Fruit fly (Drosophila melanogaster): ENCODE data around the gene shv.
"Not testable (repeated sequence)": the region's sequence is repeated elsewhere in the genome, so short reads cannot be mapped to it uniquely, and the experiment has no call there.

shv gene

DNA sequence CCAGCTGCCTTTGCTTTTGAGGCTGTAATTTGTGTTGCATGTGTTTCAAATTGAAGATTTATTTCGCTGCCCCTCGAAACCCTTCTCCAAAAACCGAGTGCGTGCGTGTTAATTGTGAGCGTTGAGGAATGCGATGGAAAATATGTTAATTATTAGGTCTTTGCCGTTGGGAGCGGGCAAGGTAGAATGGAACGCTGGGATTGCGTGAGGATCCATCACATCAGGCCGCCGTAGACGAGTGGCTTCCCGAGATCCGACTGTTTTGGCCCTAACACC, 11.5 kb upstream of the shv start:
- TF ChIP-seq psq (optimal IDR thresholded peaks at IDR 0.05) (no peak), insv (optimal IDR thresholded peaks at IDR 0.05) (no peak), Sin3A (optimal IDR thresholded peaks at IDR 0.05) (no peak), h (optimal IDR thresholded peaks at IDR 0.05) (no peak), ttk (optimal IDR thresholded peaks at IDR 0.05) (no peak), Myc (optimal IDR thresholded peaks at IDR 0.05) (no peak)

DNA sequence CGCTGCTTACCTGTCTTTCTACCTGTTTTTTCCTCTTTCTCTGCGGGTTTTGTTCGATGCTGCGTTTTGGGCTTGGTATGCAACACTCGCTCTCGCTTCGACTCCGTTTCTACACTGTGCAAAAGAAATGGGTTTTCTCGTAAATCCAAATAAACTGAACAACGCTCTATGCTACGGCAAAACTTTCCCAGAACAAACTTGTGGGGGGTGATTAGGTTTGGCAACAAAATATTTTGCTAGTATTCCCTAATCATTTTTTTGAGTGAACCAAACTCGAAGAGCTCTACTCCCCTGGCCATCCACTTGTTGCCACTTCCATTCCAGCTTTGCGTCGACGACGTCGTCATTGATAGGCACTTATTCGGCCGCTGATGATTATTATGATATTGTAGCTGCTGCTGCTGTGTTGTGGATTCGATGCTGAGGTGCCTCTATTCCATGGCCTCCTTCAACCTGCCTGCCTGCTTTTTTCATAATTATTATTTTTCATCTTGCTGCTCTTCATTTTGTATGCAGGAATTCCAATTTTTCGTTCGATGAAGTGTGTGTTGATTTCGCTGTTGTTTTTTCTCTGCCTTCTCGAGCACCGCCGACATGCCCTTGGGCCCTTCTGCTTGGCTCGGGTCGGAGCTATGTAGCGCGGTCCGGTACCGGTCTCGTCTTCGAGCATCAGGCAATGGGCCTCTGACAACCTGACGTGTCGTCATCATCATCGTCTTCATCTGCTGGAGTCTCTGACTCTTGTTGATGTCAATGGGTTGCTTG, 10.8 kb upstream of the shv start:
- TF ChIP-seq h (optimal IDR thresholded peaks at IDR 0.05) (no peak), insv (optimal IDR thresholded peaks at IDR 0.05) (no peak), ttk (optimal IDR thresholded peaks at IDR 0.05) (no peak), Sin3A (optimal IDR thresholded peaks at IDR 0.05) (no peak), psq (optimal IDR thresholded peaks at IDR 0.05) (no peak), Myc (optimal IDR thresholded peaks at IDR 0.05) (no peak)

DNA sequence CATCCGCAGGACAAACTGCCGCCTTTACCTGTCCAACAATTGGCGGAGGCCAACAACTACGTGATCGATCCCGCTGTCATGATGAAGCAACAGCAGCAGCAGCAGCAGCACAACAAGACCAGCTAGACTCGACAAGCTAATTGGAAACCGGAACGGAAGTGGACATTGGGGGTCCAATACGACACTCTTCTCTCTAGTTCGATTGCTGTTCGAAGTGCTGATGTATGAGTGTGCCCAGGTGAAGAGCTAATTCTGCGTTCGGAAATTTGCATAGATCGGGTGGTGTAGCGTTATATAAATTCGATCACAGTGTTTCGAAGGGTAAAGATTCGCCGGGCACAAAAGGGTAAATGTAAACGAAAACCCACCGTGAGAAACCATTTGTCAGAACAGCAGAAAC, 5.8 kb upstream of the shv start:
- no peak for TF ChIP-seq insv (optimal IDR thresholded peaks at IDR 0.05)
- TF ChIP-seq Sin3A (optimal IDR thresholded peaks at IDR 0.05) = no peak
- TF ChIP-seq h (optimal IDR thresholded peaks at IDR 0.05) = no peak
- TF ChIP-seq ttk (optimal IDR thresholded peaks at IDR 0.05) = no peak
- TF ChIP-seq psq (optimal IDR thresholded peaks at IDR 0.05) = no peak
- TF ChIP-seq Myc (optimal IDR thresholded peaks at IDR 0.05) = no peak

DNA sequence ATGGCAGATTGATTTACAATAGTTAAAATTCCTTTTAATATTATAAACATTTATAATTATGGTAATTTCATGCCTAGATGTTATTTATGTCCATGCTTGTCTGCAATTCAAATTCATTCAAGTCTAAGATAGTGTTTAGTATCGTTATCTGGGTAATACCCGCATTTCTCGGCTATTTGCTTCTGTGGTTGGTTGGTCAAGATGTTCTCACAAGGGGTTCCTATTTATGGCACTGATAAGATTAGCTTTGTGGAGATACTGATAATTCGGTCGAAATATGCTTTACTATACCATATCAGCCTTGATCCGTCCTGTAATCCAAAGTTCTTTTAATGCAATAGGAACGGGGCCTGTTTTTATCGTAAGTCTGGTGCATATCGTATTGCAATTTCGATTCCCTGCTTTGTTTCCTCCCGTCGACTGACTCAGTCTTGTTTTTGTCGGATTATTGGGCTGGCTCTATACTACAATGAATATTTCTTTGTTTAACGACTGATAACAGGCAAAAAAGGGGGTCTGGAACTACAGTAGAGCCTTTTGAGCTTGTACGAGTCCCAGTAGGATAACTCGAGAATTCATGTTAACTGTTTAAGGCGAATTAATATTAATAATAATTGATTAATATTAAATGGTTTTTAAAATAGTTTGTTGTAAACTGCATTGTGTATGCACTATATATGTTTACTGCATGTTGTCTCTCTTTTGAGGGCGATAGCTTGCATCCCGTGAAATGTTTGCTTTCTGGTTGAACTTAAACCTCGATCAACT, 1.0 kb upstream of the shv start:
- TF ChIP-seq insv (optimal IDR thresholded peaks at IDR 0.05) (no peak), Myc (optimal IDR thresholded peaks at IDR 0.05) (no peak)

DNA sequence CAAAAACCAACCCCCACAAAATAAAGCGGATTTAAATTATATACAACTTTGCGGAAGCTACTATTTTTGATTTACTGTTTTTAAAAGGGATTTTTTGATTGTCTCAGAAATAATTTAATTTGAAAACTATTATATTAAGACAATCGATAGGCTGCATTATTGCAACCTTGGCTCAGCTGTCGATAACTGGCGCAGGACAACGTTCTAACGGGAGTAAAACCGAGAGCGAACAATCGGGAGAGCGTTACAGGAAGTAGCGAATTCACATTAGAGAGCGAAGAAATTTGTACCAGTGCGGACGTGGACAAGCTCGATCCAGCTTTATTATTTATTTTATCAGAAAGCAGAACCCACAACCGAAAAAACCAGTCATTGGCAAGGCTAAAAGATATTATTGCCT, 2.4 kb downstream of the shv start, which contains the start of gene CG4133:
CG4133 (plus strand) TSS at position 258 of the 400 bp plus-strand sequence.
- not testable (repeated sequence) for TF ChIP-seq Sin3A, Myc, ttk (optimal IDR thresholded peaks at IDR 0.05)

DNA sequence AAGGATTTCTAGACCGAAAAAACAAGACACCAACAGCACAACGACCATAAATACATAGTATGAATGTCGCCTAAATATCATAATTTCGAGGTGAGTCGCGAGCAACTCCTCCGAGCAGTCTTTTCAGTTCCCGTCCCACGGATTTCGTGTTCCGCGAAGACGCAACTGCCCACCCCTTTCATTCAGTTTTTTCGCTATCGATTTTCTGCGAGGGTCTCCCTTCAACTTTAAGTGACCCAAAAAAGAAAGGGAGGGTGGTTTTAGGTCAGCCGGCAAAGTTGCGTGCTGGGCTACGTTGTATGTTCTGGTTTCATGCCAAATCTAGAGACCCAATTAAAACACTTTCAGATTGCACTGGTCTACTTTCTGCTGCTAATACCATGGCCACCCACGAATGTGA, 2.8 kb downstream of the shv start:
- TF ChIP-seq Sin3A (optimal IDR thresholded peaks at IDR 0.05) = no peak
- no peak for TF ChIP-seq ttk (optimal IDR thresholded peaks at IDR 0.05)
- TF ChIP-seq Myc (optimal IDR thresholded peaks at IDR 0.05) = no peak
- no peak for TF ChIP-seq insv (optimal IDR thresholded peaks at IDR 0.05)
- no peak for TF ChIP-seq h (optimal IDR thresholded peaks at IDR 0.05)
- TF ChIP-seq psq (optimal IDR thresholded peaks at IDR 0.05) = no peak

DNA sequence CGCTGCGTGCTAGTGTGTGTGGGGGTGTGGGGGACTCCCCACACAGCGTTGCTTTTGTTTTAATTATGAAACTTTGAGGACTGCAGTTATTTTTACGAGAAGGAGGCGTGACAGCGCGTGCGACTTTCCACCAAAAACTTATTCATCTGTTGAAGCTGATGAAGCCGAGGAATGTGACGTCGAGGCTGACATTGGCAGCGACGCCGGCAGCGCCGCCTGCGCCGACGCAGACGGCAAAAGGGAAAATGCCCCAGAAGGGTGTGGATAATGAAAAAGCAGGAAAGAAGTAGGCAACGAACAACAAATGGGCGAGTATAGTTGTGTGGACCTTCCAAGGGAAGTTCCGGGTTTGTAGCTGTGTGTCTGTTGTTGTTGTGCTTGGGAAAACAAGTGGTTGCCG, 14.8 kb downstream of the shv start:
- TF ChIP-seq Sin3A (optimal IDR thresholded peaks at IDR 0.05) = no peak
- TF ChIP-seq Myc (optimal IDR thresholded peaks at IDR 0.05) = no peak
- TF ChIP-seq h (optimal IDR thresholded peaks at IDR 0.05) = no peak
- no peak for TF ChIP-seq ttk (optimal IDR thresholded peaks at IDR 0.05)
- no peak for TF ChIP-seq insv (optimal IDR thresholded peaks at IDR 0.05)
- TF ChIP-seq psq (optimal IDR thresholded peaks at IDR 0.05) = no peak

DNA sequence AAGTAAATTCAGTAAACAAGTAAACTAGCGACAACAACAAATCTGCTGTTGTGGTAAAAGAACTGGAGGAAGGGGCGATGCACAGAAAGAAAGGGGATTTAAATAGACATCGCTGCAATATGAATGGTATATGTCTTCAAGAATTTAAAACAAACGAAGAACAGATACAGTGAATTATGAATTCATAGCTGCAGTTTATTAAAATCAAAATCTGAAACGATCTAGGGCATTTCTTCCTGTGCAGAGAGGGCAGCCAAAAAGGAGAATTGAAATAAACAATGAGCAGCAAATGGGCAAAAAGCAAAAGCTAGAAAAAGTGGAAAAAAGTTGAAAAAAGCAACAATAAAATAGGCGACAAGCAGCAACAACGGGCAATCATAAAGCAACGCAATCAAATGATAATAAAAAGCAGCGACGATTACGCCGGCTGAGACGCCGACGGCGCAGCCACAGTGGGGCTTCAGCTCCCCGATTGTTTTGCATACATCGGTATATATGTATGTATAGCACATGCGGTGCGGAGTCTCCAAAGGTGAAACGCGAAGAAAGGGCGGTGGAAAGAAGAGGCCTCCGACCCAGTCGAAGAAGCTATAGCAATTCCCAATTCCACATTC, 15.9 kb downstream of the shv start:
- no peak for TF ChIP-seq psq (optimal IDR thresholded peaks at IDR 0.05)
- no peak for TF ChIP-seq h (optimal IDR thresholded peaks at IDR 0.05)
- no peak for TF ChIP-seq ttk (optimal IDR thresholded peaks at IDR 0.05)
- no peak for TF ChIP-seq Myc (optimal IDR thresholded peaks at IDR 0.05)
- TF ChIP-seq insv (optimal IDR thresholded peaks at IDR 0.05) = no peak
- TF ChIP-seq Sin3A (optimal IDR thresholded peaks at IDR 0.05) = no peak

DNA sequence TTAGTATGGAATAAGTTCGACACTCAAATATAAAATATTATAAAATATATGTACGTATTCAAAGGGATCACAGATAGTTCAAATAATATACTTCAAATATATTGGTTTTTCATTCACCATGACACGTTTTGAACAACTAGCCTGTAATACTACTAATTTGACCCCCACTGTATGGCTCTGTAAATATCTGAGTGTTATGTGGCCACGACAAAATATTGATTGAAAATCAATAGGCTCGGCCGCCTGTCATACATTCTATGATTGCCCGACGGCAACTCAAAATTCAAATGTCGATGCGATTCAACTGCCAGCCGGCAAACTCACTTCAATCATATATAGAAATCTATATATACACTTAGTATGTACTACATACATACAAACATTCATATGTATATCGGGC, 17.0 kb downstream of the shv start:
- TF ChIP-seq Sin3A (optimal IDR thresholded peaks at IDR 0.05) (no peak), psq (optimal IDR thresholded peaks at IDR 0.05) (no peak), ttk (optimal IDR thresholded peaks at IDR 0.05) (no peak), insv (optimal IDR thresholded peaks at IDR 0.05) (no peak), h (optimal IDR thresholded peaks at IDR 0.05) (no peak), Myc (optimal IDR thresholded peaks at IDR 0.05) (no peak)

DNA sequence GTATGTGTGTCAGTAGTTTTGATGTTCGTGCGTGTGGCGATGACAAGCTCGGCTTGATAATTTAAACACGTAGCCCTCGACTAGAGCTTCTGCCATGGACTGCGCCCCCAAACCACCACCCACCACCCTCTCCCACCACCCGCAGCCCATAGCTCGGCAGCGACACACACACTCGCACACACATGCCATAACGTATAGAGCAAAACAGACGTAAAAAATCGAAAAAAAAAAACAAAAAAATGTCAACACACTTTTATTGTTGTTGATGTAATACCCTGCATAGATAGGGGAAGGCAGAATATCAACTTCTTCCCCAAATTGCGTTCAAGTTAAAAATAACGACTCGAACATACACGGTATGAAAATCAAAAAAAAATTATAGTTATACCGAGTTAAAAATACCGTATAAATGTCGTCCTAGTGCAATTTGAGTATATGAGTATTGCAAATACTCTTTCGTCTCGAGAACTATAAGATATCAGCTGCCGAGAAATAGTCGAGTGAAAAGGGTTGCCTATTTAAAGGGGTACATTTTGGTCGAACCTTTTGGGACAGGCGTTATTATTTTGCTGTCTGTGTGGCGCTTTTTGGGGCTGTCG, 17.5 kb downstream of the shv start:
- TF ChIP-seq psq (optimal IDR thresholded peaks at IDR 0.05) (no peak), h (optimal IDR thresholded peaks at IDR 0.05) (no peak), Sin3A (optimal IDR thresholded peaks at IDR 0.05) (no peak), insv (optimal IDR thresholded peaks at IDR 0.05) (no peak), ttk (optimal IDR thresholded peaks at IDR 0.05) (no peak), Myc (optimal IDR thresholded peaks at IDR 0.05) (no peak)

DNA sequence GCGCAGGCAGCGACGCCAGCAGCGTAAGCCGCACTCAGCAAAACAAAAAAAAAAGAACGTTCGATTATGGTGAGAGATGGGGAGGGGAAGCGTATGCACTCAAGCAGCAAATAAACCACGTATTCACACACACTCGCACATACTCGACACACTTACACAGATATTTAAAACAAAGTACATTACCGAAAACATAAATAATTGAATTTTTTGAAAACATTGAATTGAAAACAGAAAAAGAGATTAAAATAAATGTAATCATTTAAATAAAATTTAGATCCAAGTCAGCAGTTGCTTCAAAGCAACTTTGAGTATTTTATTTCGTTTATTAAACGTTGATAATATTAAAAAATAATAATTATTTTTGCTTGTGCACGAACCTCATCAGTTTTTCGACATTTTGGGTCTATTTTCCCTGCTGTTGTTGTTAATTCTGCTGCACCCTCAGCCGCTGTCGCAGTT, 18.1 kb downstream of the shv start:
- TF ChIP-seq insv (optimal IDR thresholded peaks at IDR 0.05) = no peak
- no peak for TF ChIP-seq Sin3A (optimal IDR thresholded peaks at IDR 0.05)
- no peak for TF ChIP-seq ttk (optimal IDR thresholded peaks at IDR 0.05)
- TF ChIP-seq Myc (optimal IDR thresholded peaks at IDR 0.05) = no peak
- TF ChIP-seq psq (optimal IDR thresholded peaks at IDR 0.05) = no peak
- TF ChIP-seq h (optimal IDR thresholded peaks at IDR 0.05) = no peak

DNA sequence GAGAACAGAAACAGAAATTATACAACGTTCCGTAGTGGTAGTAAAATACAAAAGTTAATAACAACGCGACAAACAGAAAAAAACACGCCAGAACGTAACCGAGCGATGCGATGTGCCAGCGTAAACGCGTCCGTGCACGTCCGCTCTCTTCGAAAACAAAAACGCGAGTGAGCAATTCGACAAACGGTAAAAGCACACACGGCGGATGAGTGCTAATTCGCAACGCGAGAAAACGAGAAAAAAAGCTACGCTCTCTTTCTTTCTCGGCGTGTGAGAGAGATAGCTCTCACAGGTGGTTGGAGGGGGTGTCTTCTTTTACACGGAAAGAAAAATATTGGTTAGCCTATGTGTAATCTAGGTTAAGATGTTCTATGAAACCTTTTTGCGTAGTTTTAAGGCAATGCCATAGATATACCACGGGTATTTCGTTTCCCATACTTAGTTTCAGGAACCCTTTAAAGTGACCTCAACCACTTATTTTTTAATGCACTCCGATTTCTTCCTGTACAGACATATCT, 19.2 kb downstream of the shv start, which contains the start of gene CG4297:
CG4297 (minus strand) TSS at position 128 of the 518 bp plus-strand sequence.
- no peak for TF ChIP-seq h (optimal IDR thresholded peaks at IDR 0.05)
- no peak for TF ChIP-seq psq (optimal IDR thresholded peaks at IDR 0.05)
- TF ChIP-seq Myc (optimal IDR thresholded peaks at IDR 0.05) = no peak
- TF ChIP-seq insv (optimal IDR thresholded peaks at IDR 0.05) = no peak
- TF ChIP-seq Sin3A (optimal IDR thresholded peaks at IDR 0.05) = no peak
- no peak for TF ChIP-seq ttk (optimal IDR thresholded peaks at IDR 0.05)
